Fruit fly (Drosophila melanogaster) whole organism, adult: Measurements from ENCODE around the gene CG13392.

ENCODE experiments used
- CG11617 ChIP-seq: fragments of 200-800 bp; sonication (Bioruptor generic); optimal IDR thresholded peaks from 2 replicates; lab custom pipeline; 2017; ENCODE audit warnings: mild to moderate bottlenecking, missing biosample characterization, missing genetic modification reagents, missing genetic modification characterization
- CG12768 ChIP-seq: fragments of 200-800 bp; sonication (Bioruptor generic); optimal IDR thresholded peaks from 2 replicates; lab custom pipeline; 2017; ENCODE audit warnings: missing biosample characterization, missing genetic modification characterization, mild to moderate bottlenecking, moderate library complexity, missing genetic modification reagents
- CG14711 ChIP-seq: fragments of 200-800 bp; sonication (Bioruptor generic); optimal IDR thresholded peaks from 2 replicates; lab custom pipeline; 2018; ENCODE audit warnings: missing biosample characterization, mild to moderate bottlenecking, missing genetic modification characterization, moderate library complexity
- CG1620 ChIP-seq: fragments of 200-800 bp; sonication (Bioruptor generic); optimal IDR thresholded peaks from 2 replicates; lab custom pipeline; 2016; ENCODE audit warnings: missing biosample characterization, missing genetic modification characterization
- CG33017 ChIP-seq: fragments of 200-800 bp; sonication (Bioruptor generic); optimal IDR thresholded peaks from 2 replicates; lab custom pipeline; 2018; ENCODE audit warnings: missing biosample characterization, mild to moderate bottlenecking, missing genetic modification characterization, moderate library complexity
- CG5204 ChIP-seq: fragments of 200-800 bp; sonication (Bioruptor generic); optimal IDR thresholded peaks from 2 replicates; lab custom pipeline; 2016; ENCODE audit warnings: missing biosample characterization, missing genetic modification characterization
- CG7045 ChIP-seq: fragments of 200-800 bp; sonication (Bioruptor generic); optimal IDR thresholded peaks from 2 replicates; lab custom pipeline; 2017; ENCODE audit warnings: missing biosample characterization, mild to moderate bottlenecking, missing genetic modification characterization
- CG7101 ChIP-seq: fragments of 200-800 bp; sonication (Bioruptor generic); optimal IDR thresholded peaks from 2 replicates; lab custom pipeline; 2018; ENCODE audit warnings: missing biosample characterization, mild to moderate bottlenecking, missing genetic modification characterization, moderate library complexity
- Clk ChIP-seq: fragments of 200-800 bp; sonication (Bioruptor generic); optimal IDR thresholded peaks from 2 replicates; lab custom pipeline; 2017; ENCODE audit warnings: missing biosample characterization, missing genetic modification characterization
- Crg-1 ChIP-seq: fragments of 200-800 bp; sonication (Bioruptor generic); optimal IDR thresholded peaks from 2 replicates; lab custom pipeline; 2016; ENCODE audit warnings: missing biosample characterization, missing genetic modification characterization
- Hr96 ChIP-seq: fragments of 200-800 bp; sonication (Bioruptor generic); optimal IDR thresholded peaks from 2 replicates; lab custom pipeline; 2016; ENCODE audit warnings: missing biosample characterization, missing genetic modification characterization
- Mnt ChIP-seq: fragments of 200-800 bp; sonication (Bioruptor generic); optimal IDR thresholded peaks from 2 replicates; lab custom pipeline; 2016; ENCODE audit warnings: missing biosample characterization, mild to moderate bottlenecking, missing genetic modification characterization
- bab1 ChIP-seq: fragments of 200-800 bp; sonication (Bioruptor generic); optimal IDR thresholded peaks from 3 replicates; lab custom pipeline; 2019; ENCODE audit warnings: missing biosample characterization, mild to moderate bottlenecking, missing genetic modification characterization, moderate library complexity
- cic ChIP-seq: fragments of 200-800 bp; sonication (Bioruptor generic); optimal IDR thresholded peaks from 2 replicates; lab custom pipeline; 2017; ENCODE audit warnings: missing biosample characterization, mild to moderate bottlenecking, missing genetic modification characterization, moderate library complexity
- cnc ChIP-seq, 2 experiments: fragments of >200 bp; optimal IDR thresholded peaks; 2 replicates each; lab custom pipeline; 2017
- kay ChIP-seq: fragments of 200-800 bp; sonication (Bioruptor generic); peaks from one replicate; lab custom pipeline; 2016; ENCODE audit warnings: missing biosample characterization, missing genetic modification characterization, borderline replicate concordance
- ovo ChIP-seq: fragments of 200-800 bp; sonication (Bioruptor generic); optimal IDR thresholded peaks from 2 replicates; lab custom pipeline; 2016; ENCODE audit warnings: missing biosample characterization, missing genetic modification characterization
- pad ChIP-seq: fragments of 200-800 bp; sonication (Bioruptor generic); optimal IDR thresholded peaks from 3 replicates; lab custom pipeline; 2017; ENCODE audit warnings: missing biosample characterization, missing genetic modification characterization, mild to moderate bottlenecking, moderate library complexity, missing genetic modification reagents
- tj ChIP-seq: fragments of 200-800 bp; sonication (Bioruptor generic); optimal IDR thresholded peaks from 3 replicates; lab custom pipeline; 2017; ENCODE audit warnings: missing biosample characterization, mild to moderate bottlenecking, missing genetic modification characterization, moderate library complexity
- toe ChIP-seq: fragments of 200-800 bp; sonication (Bioruptor generic); optimal IDR thresholded peaks from 2 replicates; lab custom pipeline; 2016; ENCODE audit warnings: missing biosample characterization, missing genetic modification characterization

The CG13392 gene

DNA sequence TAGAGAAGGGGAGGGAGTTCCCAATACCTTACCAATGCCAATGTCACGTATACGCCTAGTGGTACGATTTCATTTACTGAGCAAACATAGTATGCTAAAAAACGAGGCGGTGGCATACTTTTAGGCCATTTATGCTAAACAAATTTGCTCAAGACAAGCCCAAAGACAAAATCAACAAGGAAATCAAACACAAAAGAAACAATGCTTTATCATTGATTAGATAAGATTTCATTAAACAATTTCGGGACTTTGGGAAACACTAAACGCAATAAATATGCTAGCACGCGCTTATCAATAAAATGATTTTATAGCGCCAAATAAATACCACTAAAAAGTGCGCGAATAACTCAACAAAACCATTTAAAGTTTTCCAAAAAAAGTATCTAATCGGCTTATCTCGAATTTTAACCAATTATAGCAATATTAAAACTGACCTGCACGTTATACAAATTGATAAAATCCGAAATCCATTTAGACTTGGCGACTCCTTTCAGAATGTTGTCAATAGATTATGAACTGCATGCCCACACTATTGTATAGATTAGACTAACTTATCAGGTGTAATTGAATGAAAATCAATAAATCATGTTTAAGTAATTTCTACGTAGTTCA lies 31.9 kb downstream of the CG13392 start:
- TF ChIP-seq kay (GFP tag; lab: Kevin White, UChicago) (peak; percentile 56), Hr96 (no peak), CG33017 (tag; lab: Kevin White, UChicago) (no peak)

DNA sequence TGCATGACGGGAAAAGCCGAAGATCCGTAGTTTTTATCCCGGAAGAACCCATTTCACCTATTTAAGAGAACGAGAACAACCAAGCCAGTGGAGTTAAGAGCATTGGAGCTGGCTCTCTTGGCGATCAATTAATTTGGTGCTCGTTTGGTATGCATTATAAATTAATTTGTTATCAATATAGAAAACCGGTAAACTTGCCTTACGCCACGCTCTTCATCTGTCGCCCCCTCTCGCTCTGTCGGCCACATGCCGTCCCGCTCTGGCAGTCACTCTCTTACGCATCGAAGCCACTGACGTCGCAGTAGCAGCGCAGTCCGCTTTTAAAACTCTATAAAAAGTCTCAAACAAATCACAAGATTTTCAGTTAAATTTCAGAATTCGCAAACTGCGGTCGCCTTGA lies 36.3 kb downstream of the CG13392 start, which contains the start of gene CG7778:
Gene CG7778 (plus strand): TSS at position 361 of the 400 bp plus-strand sequence.
- TF ChIP-seq cnc (optimal IDR thresholded peaks at IDR 0.05; lab: Kevin White, UChicago) (no peak), tj (GFP tag; lab: Kevin White, UChicago) (no peak), Hr96 (no peak), Crg-1 (GFP tag; lab: Kevin White, UChicago) (no peak), ovo (GFP tag; lab: Kevin White, UChicago) (no peak), CG14711 (no peak), toe (GFP tag; lab: Kevin White, UChicago) (no peak), Clk (GFP tag; lab: Kevin White, UChicago) (no peak), bab1 (GFP tag; lab: Kevin White, UChicago) (no peak)

dm6 chr2L:8344536-8344935 lies 38.1 kb downstream of the CG13392 start:
- TF ChIP-seq cic (GFP tag; lab: Kevin White, UChicago) (peak; percentile 71), toe (GFP tag; lab: Kevin White, UChicago) (no peak)

DNA sequence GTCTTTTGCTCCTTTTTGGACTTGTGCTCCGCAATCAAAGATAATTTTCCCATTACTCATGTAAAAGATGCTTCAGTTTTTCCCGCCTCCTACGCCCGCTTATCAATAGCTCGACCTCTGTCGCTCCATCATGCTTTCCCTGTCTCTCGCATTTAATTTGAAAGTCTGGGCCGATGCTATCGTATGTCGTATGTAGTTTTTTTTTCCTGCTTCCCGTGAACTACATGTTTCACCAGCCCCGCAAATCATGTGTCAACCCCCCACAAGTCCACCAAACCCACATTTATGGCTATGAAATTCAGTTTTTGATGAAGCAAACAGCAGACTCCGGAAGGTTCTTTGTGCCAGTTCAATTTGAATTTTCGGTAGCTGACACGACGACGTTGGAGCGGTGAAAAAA lies 40.2 kb downstream of the CG13392 start, which contains the start of gene CG14273:
Gene CG14273 (plus strand): TSS at position 301 of the 400 bp plus-strand sequence.
- TF ChIP-seq pad (GFP tag; lab: Kevin White, UChicago) (no peak), CG7101 (no peak), CG12768 (GFP tag; lab: Kevin White, UChicago) (no peak), CG5204 (GFP tag; lab: Kevin White, UChicago) (no peak), toe (GFP tag; lab: Kevin White, UChicago) (no peak), Mnt (GFP tag; lab: Kevin White, UChicago) (no peak), CG33017 (tag; lab: Kevin White, UChicago) (no peak), CG7045 (GFP tag; lab: Kevin White, UChicago) (no peak), Crg-1 (GFP tag; lab: Kevin White, UChicago) (no peak), tj (GFP tag; lab: Kevin White, UChicago) (no peak), ovo (GFP tag; lab: Kevin White, UChicago) (no peak), cnc (optimal IDR thresholded peaks at IDR 0.05; lab: Kevin White, UChicago) (no peak), CG11617 (GFP tag; lab: Kevin White, UChicago) (no peak)

- no peak for TF ChIP-seq CG1620 (GFP tag; lab: Kevin White, UChicago)
- no peak for TF ChIP-seq Crg-1 (GFP tag; lab: Kevin White, UChicago)
- TF ChIP-seq toe (GFP tag; lab: Kevin White, UChicago): no peak
- TF ChIP-seq cnc (optimal IDR thresholded peaks at IDR 0.05; lab: Kevin White, UChicago): no peak
- TF ChIP-seq Clk (GFP tag; lab: Kevin White, UChicago): no peak
- TF ChIP-seq cic (GFP tag; lab: Kevin White, UChicago): no peak
- no peak for TF ChIP-seq Hr96
- TF ChIP-seq kay (GFP tag; lab: Kevin White, UChicago): no peak
- no peak for TF ChIP-seq pad (GFP tag; lab: Kevin White, UChicago)
- no peak for TF ChIP-seq tj (GFP tag; lab: Kevin White, UChicago)
- no peak for TF ChIP-seq CG7045 (GFP tag; lab: Kevin White, UChicago)
- no peak for TF ChIP-seq CG7101
- TF ChIP-seq ovo (GFP tag; lab: Kevin White, UChicago): no peak
- TF ChIP-seq Mnt (GFP tag; lab: Kevin White, UChicago): no peak
- TF ChIP-seq CG12768 (GFP tag; lab: Kevin White, UChicago): no peak
These were observed 42.8 kb downstream of the CG13392 start for dm6 chr2L:8339751-8340349.

- TF ChIP-seq CG33017 (tag; lab: Kevin White, UChicago) (no peak), CG14711 (no peak), toe (GFP tag; lab: Kevin White, UChicago) (no peak), CG7101 (no peak), cnc (optimal IDR thresholded peaks at IDR 0.05; lab: Kevin White, UChicago) (no peak), CG1620 (GFP tag; lab: Kevin White, UChicago) (no peak), CG5204 (GFP tag; lab: Kevin White, UChicago) (no peak), Mnt (GFP tag; lab: Kevin White, UChicago) (no peak), CG7045 (GFP tag; lab: Kevin White, UChicago) (no peak), Clk (GFP tag; lab: Kevin White, UChicago) (no peak), CG12768 (GFP tag; lab: Kevin White, UChicago) (no peak), pad (GFP tag; lab: Kevin White, UChicago) (no peak), CG11617 (GFP tag; lab: Kevin White, UChicago) (no peak)
These were observed 44.6 kb downstream of the CG13392 start, which contains the start of gene witty for dm6 chr2L:8338039-8338438. TSS of gene witty (plus strand) at chr2L:8338287.
